Worm (Caenorhabditis elegans) whole organism, young adult: ENCODE data around the gene F54H5.2.
"Not testable (repeated sequence)": the region's sequence is repeated elsewhere in the genome, so short reads cannot be mapped to it uniquely, and the experiment has no call there.

Source experiments
- B0019.2 ChIP-seq: fragments of 200-800 bp; sonication (Bioruptor generic); conservative IDR thresholded peaks from 2 replicates; pipeline ENCODE4 v1.3.6; 2022; ENCODE audit warnings: missing genetic modification reagents, missing genetic modification characterization, missing compliant biosample characterization
- B0261.1 ChIP-seq: sonication (generic microtip); optimal IDR thresholded peaks from 2 replicates; lab custom pipeline; 2016; ENCODE audit warnings: mild to moderate bottlenecking, missing genetic modification characterization, moderate library complexity, missing compliant biosample characterization
- B0336.3 ChIP-seq: fragments of 200-800 bp; sonication (Bioruptor generic); IDR thresholded peaks from 2 replicates; pipeline ENCODE4 v1.3.6; 2022; ENCODE audit warnings: missing genetic modification characterization, missing compliant biosample characterization
- D2030.7 ChIP-seq: fragments of 200-800 bp; sonication (Bioruptor generic); IDR thresholded peaks from 2 replicates; pipeline ENCODE4 v1.3.6; 2022; ENCODE audit warnings: missing genetic modification reagents, missing genetic modification characterization, missing compliant biosample characterization
- F10E7.11 ChIP-seq: sonication (generic microtip); optimal IDR thresholded peaks from 2 replicates; lab custom pipeline; 2017; ENCODE audit warnings: mild to moderate bottlenecking, missing genetic modification characterization, moderate library complexity, missing compliant biosample characterization
- F37B4.10 ChIP-seq: fragments of 200-800 bp; sonication (Bioruptor generic); IDR thresholded peaks from 2 replicates; pipeline ENCODE4 v1.3.6; 2022; ENCODE audit warnings: missing genetic modification characterization, missing compliant biosample characterization
- F57C9.4 ChIP-seq: sonication (generic microtip); optimal IDR thresholded peaks from 2 replicates; lab custom pipeline; 2017; ENCODE audit warnings: mild to moderate bottlenecking, missing genetic modification characterization, missing compliant biosample characterization
- T26A5.8 ChIP-seq: sonication (generic microtip); optimal IDR thresholded peaks from 2 replicates; lab custom pipeline; 2016; ENCODE audit warnings: missing genetic modification characterization, missing compliant biosample characterization
- Y56A3A.18 ChIP-seq: fragments of 200-800 bp; sonication (Bioruptor generic); IDR thresholded peaks from 2 replicates; pipeline ENCODE4 v1.3.6; 2022; ENCODE audit warnings: missing genetic modification reagents, missing genetic modification characterization, missing compliant biosample characterization
- Y79H2A.3 ChIP-seq: fragments of 200-800 bp; sonication (Bioruptor generic); conservative IDR thresholded peaks from 2 replicates; pipeline ENCODE4 v1.3.6; 2022; ENCODE audit warnings: missing genetic modification reagents, missing genetic modification characterization, missing compliant biosample characterization
- Y95B8A.8 ChIP-seq: fragments of 200-800 bp; sonication (Bioruptor generic); IDR thresholded peaks from 2 replicates; pipeline ENCODE4 v1.3.6; 2022; ENCODE audit warnings: missing genetic modification reagents, missing genetic modification characterization, missing compliant biosample characterization
- ZK185.1 ChIP-seq: sonication (generic microtip); optimal IDR thresholded peaks from 2 replicates; lab custom pipeline; 2016; ENCODE audit warnings: mild to moderate bottlenecking, missing genetic modification characterization, missing compliant biosample characterization; ENCODE audit not compliant: poor library complexity, severe bottlenecking
- ama-1 ChIP-seq, 3 experiments: fragments of 150-350 bp in 1 of 3; sonication (generic microtip) in 2 of 3; optimal IDR thresholded peaks; 2 replicates each; lab custom pipeline; 2014 to 2018; ENCODE audit warnings: missing biosample characterization in 2 of 3, missing genetic modification characterization in 2 of 3, missing genetic modification reagents in 2 of 3
- atf-7 ChIP-seq: sonication (generic microtip); optimal IDR thresholded peaks from 2 replicates; lab custom pipeline; 2017; ENCODE audit warnings: mild to moderate bottlenecking, missing genetic modification characterization, missing compliant biosample characterization
- bed-2 ChIP-seq: fragments of 200-800 bp; sonication (Bioruptor generic); IDR thresholded peaks from 2 replicates; pipeline ENCODE4 v1.3.6; 2022; ENCODE audit warnings: missing genetic modification reagents, missing genetic modification characterization, missing compliant biosample characterization
- dox-1 ChIP-seq: fragments of 200-800 bp; sonication (Bioruptor generic); IDR thresholded peaks from 2 replicates; pipeline ENCODE4 v1.3.6; 2022; ENCODE audit warnings: missing genetic modification reagents, missing genetic modification characterization, missing compliant biosample characterization
- egl-18 ChIP-seq: fragments of 200-800 bp; sonication (Bioruptor generic); IDR thresholded peaks from 2 replicates; pipeline ENCODE4 v1.3.6; 2022; ENCODE audit warnings: missing genetic modification reagents, missing genetic modification characterization, missing compliant biosample characterization
- egl-44 ChIP-seq: fragments of 200-800 bp; sonication (Bioruptor generic); IDR thresholded peaks from 2 replicates; pipeline ENCODE4 v1.3.6; 2022; ENCODE audit warnings: missing genetic modification reagents, missing genetic modification characterization, missing compliant biosample characterization
- him-1 ChIP-seq: sonication (generic microtip); optimal IDR thresholded peaks from 2 replicates; lab custom pipeline; 2016; ENCODE audit warnings: missing genotype, missing genetic modification reagents, missing genetic modification characterization, missing compliant biosample characterization
- hmg-20 ChIP-seq: fragments of 200-800 bp; sonication (Bioruptor generic); IDR thresholded peaks from 2 replicates; pipeline ENCODE4 v1.3.6; 2022; ENCODE audit warnings: missing genetic modification reagents, missing genetic modification characterization, missing compliant biosample characterization
- let-526 ChIP-seq: fragments of 200-800 bp; sonication (Bioruptor generic); IDR thresholded peaks from 2 replicates; pipeline ENCODE4 v1.3.6; 2022; ENCODE audit warnings: missing genetic modification reagents, missing genetic modification characterization, missing compliant biosample characterization
- let-607 ChIP-seq, 2 experiments: fragments of 200-800 bp in 1 of 2; sonication (Bioruptor generic) in 1 of 2; sonication (generic microtip) in 1 of 2; optimal IDR thresholded peaks; 2 replicates each; lab custom pipeline; 2016 to 2018; ENCODE audit warnings: mild to moderate bottlenecking in 2 of 2, missing compliant biosample characterization in 2 of 2, missing genetic modification characterization in 2 of 2, moderate library complexity in 2 of 2, missing genotype in 1 of 2
- mel-28 ChIP-seq: sonication (generic microtip); optimal IDR thresholded peaks from 2 replicates; lab custom pipeline; 2016; ENCODE audit warnings: borderline replicate concordance, mild to moderate bottlenecking, missing genetic modification characterization, missing compliant biosample characterization
- mxl-1 ChIP-seq: sonication (generic microtip); optimal IDR thresholded peaks from 2 replicates; lab custom pipeline; 2016; ENCODE audit warnings: missing genetic modification characterization, missing compliant biosample characterization
- nfya-2 ChIP-seq: fragments of 200-800 bp; sonication (Bioruptor generic); IDR thresholded peaks from 2 replicates; pipeline ENCODE4 v1.3.6; 2022; ENCODE audit warnings: missing genetic modification reagents, missing genetic modification characterization, missing compliant biosample characterization
- nhr-179 ChIP-seq: sonication (generic microtip); optimal IDR thresholded peaks from 2 replicates; lab custom pipeline; 2016; ENCODE audit warnings: mild to moderate bottlenecking, missing genetic modification characterization, missing compliant biosample characterization
- nhr-90 ChIP-seq: sonication (generic microtip); optimal IDR thresholded peaks from 2 replicates; lab custom pipeline; 2016; ENCODE audit warnings: missing genotype, mild to moderate bottlenecking, missing genetic modification characterization, missing compliant biosample characterization
- rcor-1 ChIP-seq: fragments of 200-800 bp; sonication (Bioruptor generic); IDR thresholded peaks from 2 replicates; pipeline ENCODE4 v1.3.6; 2022; ENCODE audit warnings: missing genetic modification reagents, missing genetic modification characterization, missing compliant biosample characterization
- sdz-38 ChIP-seq: sonication (generic microtip); optimal IDR thresholded peaks from 2 replicates; lab custom pipeline; 2016; ENCODE audit warnings: missing genotype, missing genetic modification characterization, missing compliant biosample characterization
- snpc-1.1 ChIP-seq: sonication (generic microtip); optimal IDR thresholded peaks from 2 replicates; lab custom pipeline; 2017; ENCODE audit warnings: missing genetic modification characterization, mild to moderate bottlenecking, missing compliant biosample characterization, antibody characterized with exemption, moderate library complexity, missing genotype, missing genetic modification reagents; ENCODE audit not compliant: insufficient read depth
- unc-130 ChIP-seq: sonication (generic microtip); optimal IDR thresholded peaks from 2 replicates; lab custom pipeline; 2016; ENCODE audit warnings: missing genetic modification reagents, missing genetic modification characterization, missing compliant biosample characterization
- zim-3 ChIP-seq: sonication (generic microtip); optimal IDR thresholded peaks from 2 replicates; lab custom pipeline; 2017; ENCODE audit warnings: mild to moderate bottlenecking, missing genetic modification characterization, moderate library complexity, missing compliant biosample characterization
- ztf-25 ChIP-seq: fragments of 200-800 bp; sonication (Bioruptor generic); IDR thresholded peaks from 2 replicates; pipeline ENCODE4 v1.3.6; 2022; ENCODE audit warnings: missing genetic modification reagents, missing genetic modification characterization, missing compliant biosample characterization
- ztf-28 ChIP-seq: fragments of 200-800 bp; sonication (Bioruptor generic); IDR thresholded peaks from 2 replicates; pipeline ENCODE4 v1.3.6; 2022; ENCODE audit warnings: missing genetic modification reagents, missing genetic modification characterization, missing compliant biosample characterization

F54H5.2 gene

ce11 chrII:6627182-6627581 lies at the start of gene F54H5.2, which contains the start of gene F54H5.5:
TSS of gene F54H5.2 (plus strand) at chrII:6627484.
TSS of gene F54H5.5 (minus strand) at chrII:6627282.
- TF ChIP-seq T26A5.8 (tag; lab: Kevin White, UChicago); atf-7; Y56A3A.18 (GFP tag; lab: Robert Waterston, UW): not testable (repeated sequence)

- TF ChIP-seq snpc-1.1 (tag; lab: Kevin White, UChicago) (no peak), bed-2 (no peak), Y95B8A.8 (GFP tag; lab: Robert Waterston, UW) (no peak), dox-1 (GFP tag; lab: Robert Waterston, UW) (no peak), unc-130 (GFP tag; lab: Kevin White, UChicago) (no peak)
- TF ChIP-seq, all 124 proteins: peak for 0
Observed at ce11 chrII:6578378-6578777, 48.9 kb upstream of the F54H5.2 start, which contains the start of gene sra-31. TSS of gene sra-31 (minus strand) at chrII:6578478.

ce11 chrII:6581236-6581635 lies 46.0 kb upstream of the F54H5.2 start, which contains the start of gene C56C10.6:
TSS of gene C56C10.6 (minus strand) at chrII:6581336.
- TF ChIP-seq nhr-90 (tag; lab: Kevin White, UChicago) (no peak), him-1 (tag; lab: Kevin White, UChicago) (no peak), F10E7.11 (tag; lab: Kevin White, UChicago) (no peak), hmg-20 (no peak), Y79H2A.3 (GFP tag; lab: Robert Waterston, UW) (no peak), egl-18 (GFP tag; lab: Robert Waterston, UW) (no peak), nfya-2 (GFP tag; lab: Robert Waterston, UW) (no peak), egl-44 (no peak), B0019.2 (GFP tag; lab: Robert Waterston, UW) (no peak), rcor-1 (GFP tag; lab: Robert Waterston, UW) (no peak), ama-1 (optimal IDR thresholded peaks at IDR 0.05; lab: Kevin White, UChicago) (no peak), ama-1 (GFP tag; optimal IDR thresholded peaks at IDR 0.05; lab: Kevin White, UChicago) (no peak), B0336.3 (no peak), let-607 (tag; optimal IDR thresholded peaks at IDR 0.05; lab: Kevin White, UChicago) (no peak), F37B4.10 (GFP tag; lab: Robert Waterston, UW) (no peak), let-526 (GFP tag; lab: Robert Waterston, UW) (no peak), B0261.1 (no peak)

- TF ChIP-seq F10E7.11 (tag; lab: Kevin White, UChicago): no peak
- TF ChIP-seq egl-18 (GFP tag; lab: Robert Waterston, UW): no peak
- no peak for TF ChIP-seq sdz-38
- TF ChIP-seq ztf-25 (GFP tag; lab: Robert Waterston, UW): no peak
- no peak for TF ChIP-seq nhr-179 (tag; lab: Kevin White, UChicago)
- TF ChIP-seq D2030.7: no peak
- no peak for TF ChIP-seq zim-3 (tag; lab: Kevin White, UChicago)
- TF ChIP-seq ztf-28 (GFP tag; lab: Robert Waterston, UW): no peak
- no peak for TF ChIP-seq him-1 (tag; lab: Kevin White, UChicago)
- no peak for TF ChIP-seq mxl-1 (tag; lab: Kevin White, UChicago)
- no peak for TF ChIP-seq mel-28 (tag; lab: Kevin White, UChicago)
- no peak for TF ChIP-seq ZK185.1
- TF ChIP-seq F57C9.4: no peak
Observed at ce11 chrII:6582758-6583157, 44.5 kb upstream of the F54H5.2 start, which contains the start of gene C56C10.4. TSS of gene C56C10.4 (plus strand) at chrII:6583058.
